Worm (Caenorhabditis elegans) whole organism, L3 larva: ENCODE measurements around the gene ZK795.3.

Source experiments
- ZK546.5 ChIP-seq: sonication (generic microtip); optimal IDR thresholded peaks from 2 replicates; lab custom pipeline; 2017; ENCODE audit warnings: missing biosample characterization, missing genetic modification characterization
- ceh-82 ChIP-seq: fragments of 150-350 bp; optimal IDR thresholded peaks from 2 replicates; lab custom pipeline; 2014; ENCODE audit warnings: missing biosample characterization, missing genetic modification characterization
- elt-2 ChIP-seq: sonication (generic microtip); optimal IDR thresholded peaks from 2 replicates; lab custom pipeline; 2016; ENCODE audit warnings: missing genetic modification reagents, mild to moderate bottlenecking, missing genetic modification characterization, missing compliant biosample characterization
- lin-39 ChIP-seq: fragments of 150-350 bp; optimal IDR thresholded peaks from 2 replicates; lab custom pipeline; 2018; ENCODE audit warnings: missing biosample characterization, missing genetic modification reagents, missing genetic modification characterization
- nfya-1 ChIP-seq: sonication (generic microtip); optimal IDR thresholded peaks from 2 replicates; lab custom pipeline; 2017; ENCODE audit warnings: missing genetic modification characterization, mild to moderate bottlenecking, missing compliant biosample characterization, antibody characterized with exemption, moderate library complexity; ENCODE audit not compliant: insufficient read depth
- nhr-23 ChIP-seq: fragments of 150-350 bp; optimal IDR thresholded peaks from 2 replicates; lab custom pipeline; 2014; ENCODE audit warnings: missing biosample characterization, missing genetic modification reagents, missing genetic modification characterization
- nhr-28 ChIP-seq: fragments of 150-350 bp; optimal IDR thresholded peaks from 2 replicates; lab custom pipeline; 2014; ENCODE audit warnings: missing biosample characterization, missing genetic modification characterization
- nhr-76 ChIP-seq: fragments of 150-350 bp; sonication (generic microtip); optimal IDR thresholded peaks from 5 replicates; lab custom pipeline; 2014; ENCODE audit warnings: missing biosample characterization, missing genetic modification characterization
- pqm-1 ChIP-seq: fragments of 150-350 bp; optimal IDR thresholded peaks from 2 replicates; lab custom pipeline; 2017; ENCODE audit warnings: missing biosample characterization, missing genetic modification characterization, inconsistent platforms
- snpc-4 ChIP-seq: fragments of 150-350 bp; optimal IDR thresholded peaks from 2 replicates; lab custom pipeline; 2014; ENCODE audit warnings: missing biosample characterization, missing genetic modification characterization
- unc-39 ChIP-seq: sonication (generic microtip); optimal IDR thresholded peaks from 4 replicates; lab custom pipeline; 2017; ENCODE audit warnings: missing biosample characterization, missing genetic modification characterization
- unc-62 ChIP-seq: fragments of 150-350 bp; sonication (generic microtip); optimal IDR thresholded peaks from 4 replicates; lab custom pipeline; 2014; ENCODE audit warnings: missing biosample characterization, missing genetic modification reagents, missing genetic modification characterization
- zag-1 ChIP-seq: fragments of 150-350 bp; optimal IDR thresholded peaks from 2 replicates; lab custom pipeline; 2014; ENCODE audit warnings: missing biosample characterization, missing genetic modification characterization

- no peak for TF ChIP-seq nhr-28
- TF ChIP-seq elt-2 (tag; lab: Kevin White, UChicago) = no peak
- TF ChIP-seq unc-62 (GFP tag; lab: Kevin White, UChicago) = no peak
- TF ChIP-seq zag-1 (tag; lab: Kevin White, UChicago) = no peak
- no peak for TF ChIP-seq nfya-1 (tag; lab: Kevin White, UChicago)
- no peak for TF ChIP-seq lin-39 (tag; lab: Kevin White, UChicago)
- no peak for TF ChIP-seq ceh-82
- TF ChIP-seq unc-39 = no peak
- no peak for TF ChIP-seq nhr-23 (tag; lab: Kevin White, UChicago)
- TF ChIP-seq ZK546.5 (tag; lab: Kevin White, UChicago) = no peak
- no peak for TF ChIP-seq pqm-1 (tag; lab: Kevin White, UChicago)
- TF ChIP-seq snpc-4 (tag; lab: Kevin White, UChicago) = no peak
- TF ChIP-seq nhr-76 (tag; lab: Kevin White, UChicago) = no peak
Observed at ce11 chrIV:12585966-12586365, 26.8 kb downstream of the ZK795.3 start, which contains the start of gene K08E7.8.
